Fruit fly (Drosophila melanogaster) whole organism, wandering third instar larva: ENCODE data around the gene CG13044.

Experiments
- Dif ChIP-seq: fragments of 200-275, 200-300 bp; sonication (Bioruptor generic); optimal IDR thresholded peaks from 2 replicates; lab custom pipeline; 2018; ENCODE audit warnings: missing biosample characterization, missing genetic modification characterization; ENCODE audit not compliant: partially characterized antibody
- HLH106 ChIP-seq: fragments of 200-800 bp; optimal IDR thresholded peaks from 3 replicates; lab custom pipeline; 2019; ENCODE audit warnings: missing biosample characterization, mild to moderate bottlenecking, missing genetic modification characterization, moderate library complexity
- Mio ChIP-seq: sonication (Bioruptor generic); optimal IDR thresholded peaks from 2 replicates; lab custom pipeline; 2016; ENCODE audit warnings: missing biosample characterization, missing genetic modification characterization
- OdsH ChIP-seq: fragments of 200-800 bp; sonication (Bioruptor generic); optimal IDR thresholded peaks from 2 replicates; lab custom pipeline; 2016; ENCODE audit warnings: missing biosample characterization, mild to moderate bottlenecking, missing genetic modification characterization
- br ChIP-seq: fragments of 200-800 bp; sonication (Bioruptor generic); optimal IDR thresholded peaks from 2 replicates; lab custom pipeline; 2016; ENCODE audit warnings: missing biosample characterization, missing genetic modification characterization
- h ChIP-seq: fragments of 200-800 bp; sonication (Bioruptor generic); optimal IDR thresholded peaks from 3 replicates; lab custom pipeline; 2016; ENCODE audit warnings: missing biosample characterization, mild to moderate bottlenecking, missing genetic modification characterization
- jim ChIP-seq: fragments of 175-275, 200-325 bp; sonication (Bioruptor generic); optimal IDR thresholded peaks from 2 replicates; lab custom pipeline; 2016; ENCODE audit warnings: missing biosample characterization, mild to moderate bottlenecking, missing genetic modification characterization
- sv ChIP-seq: fragments of 200-800 bp; sonication (Bioruptor generic); optimal IDR thresholded peaks from 3 replicates; lab custom pipeline; 2016; ENCODE audit warnings: missing biosample characterization, missing genetic modification characterization
- usp ChIP-seq: fragments of >200 bp; optimal IDR thresholded peaks from 2 replicates; lab custom pipeline; 2017; ENCODE audit warnings: missing biosample characterization, missing genetic modification characterization
- woc ChIP-seq: sonication (Bioruptor generic); optimal IDR thresholded peaks from 2 replicates; lab custom pipeline; 2016; ENCODE audit warnings: missing biosample characterization, mild to moderate bottlenecking, missing genetic modification characterization

DNA sequence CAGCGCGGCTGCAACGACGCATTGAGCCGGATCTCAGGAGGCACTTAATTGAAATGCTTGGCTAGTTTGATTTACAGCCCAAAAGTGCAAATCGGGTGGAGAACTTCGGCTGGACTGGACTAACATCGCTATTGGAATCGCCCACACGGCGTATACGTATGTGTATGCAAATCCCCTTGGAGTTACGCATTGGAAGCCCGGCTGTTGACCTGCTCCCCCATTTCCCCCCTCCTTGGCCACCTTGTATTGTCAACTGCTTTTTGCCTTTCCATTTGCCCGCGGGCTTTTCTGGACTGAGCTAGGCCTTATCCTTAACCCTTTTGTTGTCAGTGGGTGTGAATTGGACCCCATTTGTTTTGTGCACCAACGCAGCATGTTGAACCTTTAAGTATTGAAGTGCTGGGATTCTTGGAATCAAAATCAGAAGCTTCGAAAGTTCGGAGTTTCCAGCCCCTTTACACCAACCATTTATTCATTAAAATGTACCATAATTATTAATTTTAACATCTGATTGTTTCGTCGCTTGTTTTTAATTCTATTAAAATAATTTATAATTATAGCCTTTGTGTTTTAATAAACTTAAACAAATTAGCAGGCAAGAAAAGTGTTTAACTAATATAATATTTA, 27.5 kb downstream of the CG13044 start:
- TF ChIP-seq sv (GFP tag; lab: Kevin White, UChicago) (no peak), br (GFP tag; lab: Kevin White, UChicago) (no peak), h (GFP tag; lab: Kevin White, UChicago) (no peak), usp (GFP tag; lab: Kevin White, UChicago) (no peak), HLH106 (no peak), jim (GFP tag; lab: Kevin White, UChicago) (no peak), woc (GFP tag; lab: Kevin White, UChicago) (no peak), Dif (GFP tag; lab: Kevin White, UChicago) (no peak), Mio (GFP tag; lab: Kevin White, UChicago) (no peak), OdsH (GFP tag; lab: Kevin White, UChicago) (no peak)
